Fruit fly (Drosophila melanogaster): Measurements from ENCODE around the gene eIF3i.

eIF3i gene

DNA sequence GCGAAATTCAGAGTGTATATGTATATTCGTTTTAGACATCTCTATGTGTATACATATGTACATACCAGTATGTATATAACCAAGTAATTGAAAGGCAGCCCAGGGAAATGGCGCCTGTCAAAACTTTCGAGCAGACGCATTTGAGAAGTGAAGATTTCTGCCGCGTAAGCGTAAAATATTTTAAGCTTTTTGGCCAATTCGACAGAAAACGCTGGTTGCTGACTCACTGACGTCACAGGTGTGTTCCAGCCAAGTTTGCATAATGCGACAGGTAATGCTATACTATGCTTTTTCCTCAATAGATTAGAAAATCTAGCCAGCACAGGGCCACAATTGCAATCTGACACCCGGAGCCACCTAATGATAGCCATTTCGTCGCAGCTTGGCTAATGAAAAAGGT is 50.8 kb downstream of the eIF3i start:
- no peak for TF ChIP-seq CG17801 (GFP tag; optimal IDR thresholded peaks at IDR 0.05; ENCODE audit: partially characterized antibody)

Measured in ovary, adult (tissue).